Fruit fly (Drosophila melanogaster): Measurements from ENCODE around the gene CG42570.

CG42570 gene

DNA sequence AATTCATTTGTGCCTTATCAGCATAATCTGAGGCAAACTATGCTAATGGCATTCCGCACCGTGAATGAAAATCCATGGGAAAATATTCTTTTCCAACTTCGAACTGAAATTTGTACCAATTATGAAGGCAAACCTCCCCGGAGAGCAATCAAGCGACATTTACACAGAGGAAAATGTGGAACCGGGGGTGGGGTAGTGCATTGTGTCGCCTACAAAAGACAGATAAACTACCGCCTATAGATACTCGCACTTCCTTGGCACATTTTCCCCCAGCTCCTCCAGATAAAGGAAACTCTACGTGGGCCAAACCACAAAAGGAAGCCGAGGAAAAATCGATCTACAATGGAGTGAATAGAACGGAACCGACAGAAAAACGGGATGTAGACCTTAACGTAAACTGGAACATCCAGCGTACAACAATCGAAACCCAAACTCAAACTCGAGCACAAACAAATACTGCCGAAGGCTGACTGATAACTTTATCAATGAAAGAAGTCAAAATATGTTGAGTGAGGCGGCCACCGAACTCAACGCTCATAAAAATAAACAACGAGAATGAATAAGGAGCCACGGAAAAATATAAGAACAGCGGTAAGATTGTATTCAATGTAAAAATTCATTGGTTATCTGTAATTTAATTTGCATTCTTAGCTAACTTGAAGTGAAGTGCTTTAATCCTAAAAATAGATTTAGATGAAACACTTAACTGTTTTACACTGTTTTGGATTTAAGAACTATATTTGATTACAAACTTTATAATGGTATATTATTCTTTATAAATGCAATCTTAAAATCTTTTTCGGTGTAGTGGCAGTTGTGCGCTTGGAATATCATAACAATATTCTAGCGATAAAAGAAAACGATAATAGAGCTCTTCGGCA is 26.7 kb upstream of the CG42570 start (continued):
- TF ChIP-seq Kr (GFP tag; optimal IDR thresholded peaks at IDR 0.05): peak; percentile 10
- TF ChIP-seq CG12104 (GFP tag; optimal IDR thresholded peaks at IDR 0.05): peak; percentile 11
- no peak for TF ChIP-seq fd64A (GFP tag; optimal IDR thresholded peaks at IDR 0.05)
- no peak for TF ChIP-seq knrl (GFP tag; IDR thresholded peaks at IDR 0.05; ENCODE audit: partially characterized antibody)
- no peak for TF ChIP-seq NfI (GFP tag; optimal IDR thresholded peaks at IDR 0.05)
- no peak for TF ChIP-seq Hr39 (optimal IDR thresholded peaks at IDR 0.05)
- no peak for TF ChIP-seq CG18011 (GFP tag; optimal IDR thresholded peaks at IDR 0.05)
- peak; percentile 79 for TF ChIP-seq sug (tag; optimal IDR thresholded peaks at IDR 0.05)
- TF ChIP-seq TFAM (GFP tag; optimal IDR thresholded peaks at IDR 0.05): no peak
- no peak for TF ChIP-seq ara (GFP tag; IDR thresholded peaks at IDR 0.05)
- TF ChIP-seq Pdp1 (GFP tag; optimal IDR thresholded peaks at IDR 0.05): no peak
- TF ChIP-seq Ssrp (tag; optimal IDR thresholded peaks at IDR 0.05): no peak
- no peak for TF ChIP-seq Doc3 (GFP tag; IDR thresholded peaks at IDR 0.05; ENCODE audit: partially characterized antibody)
- no peak for TF ChIP-seq tup (GFP tag; optimal IDR thresholded peaks at IDR 0.05)
- TF ChIP-seq CG14014 (GFP tag; IDR thresholded peaks at IDR 0.05): peak; percentile 44; the same call in 1 of the 2 replicates
- TF ChIP-seq Dek (tag; optimal IDR thresholded peaks at IDR 0.05): peak; percentile 3
- TF ChIP-seq CG8924 (tag; optimal IDR thresholded peaks at IDR 0.05): peak; percentile 73
- TF ChIP-seq MTF-1 (GFP tag; optimal IDR thresholded peaks at IDR 0.05; ENCODE audit: borderline replicate concordance): no peak
- no peak for TF ChIP-seq Hr3 (GFP tag; optimal IDR thresholded peaks at IDR 0.05)
- peak; percentile 18 for TF ChIP-seq scrt (GFP tag; optimal IDR thresholded peaks at IDR 0.05)
- no peak for TF ChIP-seq slbo (GFP tag; IDR thresholded peaks at IDR 0.05)
- TF ChIP-seq CG1603 (tag; optimal IDR thresholded peaks at IDR 0.05): peak; percentile 56
- peak; percentile 19 for TF ChIP-seq CG6654 (GFP tag; optimal IDR thresholded peaks at IDR 0.05)
- no peak for TF ChIP-seq wek (GFP tag; optimal IDR thresholded peaks at IDR 0.05)
- no peak for TF ChIP-seq C15 (GFP tag; IDR thresholded peaks at IDR 0.05)
- TF ChIP-seq CG1647 (GFP tag; optimal IDR thresholded peaks at IDR 0.05): no peak
- no peak for TF ChIP-seq D19B (GFP tag; optimal IDR thresholded peaks at IDR 0.05)
- no peak for TF ChIP-seq dan (GFP tag; IDR thresholded peaks at IDR 0.05)
- no peak for TF ChIP-seq CG7271 (tag; optimal IDR thresholded peaks at IDR 0.05)
- no peak for TF ChIP-seq CG3995 (GFP tag; optimal IDR thresholded peaks at IDR 0.05)
- TF ChIP-seq CG3065 (GFP tag; optimal IDR thresholded peaks at IDR 0.05): no peak
- TF ChIP-seq Poxn (GFP tag; IDR thresholded peaks at IDR 0.05): no peak
- TF ChIP-seq CG2129 (GFP tag; IDR thresholded peaks at IDR 0.05; ENCODE audit: partially characterized antibody): no peak
- TF ChIP-seq CG32767 (GFP tag; IDR thresholded peaks at IDR 0.05): no peak
- no peak for TF ChIP-seq CG2889 (GFP tag; IDR thresholded peaks at IDR 0.05)
- TF ChIP-seq Sox102F (GFP tag; optimal IDR thresholded peaks at IDR 0.05): peak; percentile 15
- no peak; the same call in 1 of the 2 replicates for TF ChIP-seq Xrp1 (GFP tag; IDR thresholded peaks at IDR 0.05)
- no peak for TF ChIP-seq CG5245 (GFP tag; optimal IDR thresholded peaks at IDR 0.05)
- peak; percentile 24 for TF ChIP-seq twi (tag; optimal IDR thresholded peaks at IDR 0.05)
- peak; percentile 71 for TF ChIP-seq CG18262 (tag; optimal IDR thresholded peaks at IDR 0.05)
- TF ChIP-seq Max (GFP tag; optimal IDR thresholded peaks at IDR 0.05): no peak
- TF ChIP-seq bowl (GFP tag; IDR thresholded peaks at IDR 0.05): no peak
- TF ChIP-seq tin (GFP tag; optimal IDR thresholded peaks at IDR 0.05): peak; percentile 46
- peak; percentile 4 for TF ChIP-seq CG12659 (GFP tag; optimal IDR thresholded peaks at IDR 0.05)
- no peak for TF ChIP-seq Eip74EF (GFP tag; optimal IDR thresholded peaks at IDR 0.05)
- no peak for TF ChIP-seq Gsc (GFP tag; IDR thresholded peaks at IDR 0.05)
- TF ChIP-seq CG10959 (GFP tag; IDR thresholded peaks at IDR 0.05): peak; percentile 56; the same call in 1 of the 2 replicates
- no peak for TF ChIP-seq ci (GFP tag; IDR thresholded peaks at IDR 0.05)
